Worm (Caenorhabditis elegans) whole organism, early embryonic: ENCODE measurements around the gene F28G4.3.

ENCODE experiments used
- ama-1 ChIP-seq: fragments of 150-350 bp; optimal IDR thresholded peaks from 2 replicates; lab custom pipeline; 2014
- tra-4 ChIP-seq: sonication (generic microtip); optimal IDR thresholded peaks from 2 replicates; lab custom pipeline; 2017; ENCODE audit warnings: missing genetic modification characterization, missing compliant biosample characterization

DNA sequence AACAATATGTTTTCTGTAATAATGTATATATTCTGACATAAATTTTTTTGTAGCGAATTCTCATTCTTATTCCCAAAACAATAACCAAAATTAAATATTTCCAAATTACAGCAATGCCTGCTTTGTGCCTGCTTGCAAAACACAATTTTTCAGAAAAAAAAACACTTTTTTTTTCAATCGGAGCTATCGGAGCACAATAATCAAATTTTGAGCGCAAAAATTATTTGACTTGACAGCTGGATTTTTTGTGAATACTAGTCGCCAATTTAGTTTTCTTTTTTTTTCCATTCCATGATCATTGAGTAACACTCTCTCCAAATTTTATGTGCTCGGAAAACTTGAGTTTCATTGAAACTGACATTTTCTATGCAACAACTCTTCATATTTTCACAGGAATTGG lies 29.7 kb upstream of the F28G4.3 start, which contains the start of gene srh-180:
- TF ChIP-seq tra-4 (tag; lab: Kevin White, UChicago), result no peak
- TF ChIP-seq ama-1 (lab: Kevin White, UChicago), result no peak
